Worm (Caenorhabditis elegans) whole organism, late embryonic: ENCODE results near the gene R12B2.6.

ENCODE experiments used
- ama-1 ChIP-seq: fragments of 150-350 bp; optimal IDR thresholded peaks from 2 replicates; lab custom pipeline; 2014
- ceh-31 ChIP-seq: sonication (generic microtip); optimal IDR thresholded peaks from 2 replicates; lab custom pipeline; 2016; ENCODE audit warnings: missing genetic modification characterization, missing compliant biosample characterization
- ceh-9 ChIP-seq: sonication (generic microtip); optimal IDR thresholded peaks from 2 replicates; lab custom pipeline; 2016; ENCODE audit warnings: mild to moderate bottlenecking, missing genetic modification characterization, inconsistent platforms, missing compliant biosample characterization
- hlh-8 ChIP-seq: sonication (generic microtip); optimal IDR thresholded peaks from 2 replicates; lab custom pipeline; 2016; ENCODE audit warnings: missing genotype, missing genetic modification characterization, missing compliant biosample characterization
- pha-2 ChIP-seq: sonication (generic microtip); optimal IDR thresholded peaks from 2 replicates; lab custom pipeline; 2017; ENCODE audit warnings: mild to moderate bottlenecking, missing genetic modification characterization, missing compliant biosample characterization
- pha-4 ChIP-seq: fragments of 150-350 bp; optimal IDR thresholded peaks from 2 replicates; lab custom pipeline; 2018; ENCODE audit warnings: missing biosample characterization, missing genetic modification reagents, missing genetic modification characterization
- pqm-1 ChIP-seq: sonication (generic microtip); optimal IDR thresholded peaks from 2 replicates; lab custom pipeline; 2016; ENCODE audit warnings: missing genetic modification characterization, missing compliant biosample characterization
- sox-2 ChIP-seq: fragments of 200-800 bp; sonication (Bioruptor generic); IDR thresholded peaks from 2 replicates; pipeline ENCODE4 v1.3.6; 2022; ENCODE audit warnings: missing genetic modification reagents, missing genetic modification characterization, missing compliant biosample characterization
- sox-4 ChIP-seq: sonication (generic microtip); optimal IDR thresholded peaks from 2 replicates; lab custom pipeline; 2017; ENCODE audit warnings: mild to moderate bottlenecking, missing genetic modification characterization, inconsistent platforms, missing compliant biosample characterization
- unc-86 ChIP-seq: sonication (generic microtip); optimal IDR thresholded peaks from 2 replicates; lab custom pipeline; 2016; ENCODE audit warnings: missing genetic modification characterization, missing compliant biosample characterization

DNA sequence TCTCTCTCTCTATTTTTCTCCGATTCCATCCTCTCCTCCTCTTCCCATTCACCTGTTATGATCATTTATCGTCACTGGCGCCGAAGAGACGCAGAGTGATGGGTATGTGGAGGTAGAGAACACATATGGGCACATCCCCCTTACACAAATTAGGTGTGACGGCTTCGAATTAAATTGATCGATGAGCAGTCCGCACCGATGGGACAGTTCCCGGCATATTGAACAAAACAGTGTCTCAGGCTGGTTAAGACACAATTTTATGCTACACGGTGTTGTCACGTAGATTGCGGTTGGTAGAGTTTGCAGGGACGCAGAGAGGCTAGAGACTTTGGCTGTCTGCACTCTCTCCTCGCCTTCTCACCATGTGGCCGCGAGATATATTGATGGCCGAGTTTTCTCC, 19.2 kb downstream of the R12B2.6 start, which contains the start of gene R12B2.7:
- TF ChIP-seq pha-4 (tag; lab: Kevin White, UChicago) = no peak
- no peak for TF ChIP-seq hlh-8 (tag; lab: Kevin White, UChicago)
- TF ChIP-seq pha-2 (tag; lab: Kevin White, UChicago) = no peak
- TF ChIP-seq ama-1 (lab: Kevin White, UChicago) = no peak
- TF ChIP-seq ceh-31 = no peak
- TF ChIP-seq sox-4 (tag; lab: Kevin White, UChicago) = no peak
- TF ChIP-seq ceh-9 = no peak
- no peak for TF ChIP-seq sox-2 (GFP tag; lab: Robert Waterston, UW)
- no peak for TF ChIP-seq unc-86
- no peak for TF ChIP-seq pqm-1
